Fruit fly (Drosophila melanogaster): Measurements from ENCODE around the gene CG6454.
A peak's percentile ranks its signal among the peaks of the same experiment; 100 is the strongest.

The CG6454 gene

dm6 chr3R:24357698-24358097 lies 8.7 kb downstream of the CG6454 start, which contains the start of gene Golgin84 (continued):
- no peak for TF ChIP-seq CG13123 (GFP tag; optimal IDR thresholded peaks at IDR 0.05)
- TF ChIP-seq E2f1 (GFP tag; IDR thresholded peaks at IDR 0.05) = no peak
- peak; percentile 10 for TF ChIP-seq trem (tag; optimal IDR thresholded peaks at IDR 0.05)
- no peak for TF ChIP-seq Xrp1 (GFP tag; IDR thresholded peaks at IDR 0.05)
- TF ChIP-seq Myb (GFP tag; optimal IDR thresholded peaks at IDR 0.05) = peak; percentile 94
- no peak for TF ChIP-seq CG3407 (GFP tag; optimal IDR thresholded peaks at IDR 0.05)
- TF ChIP-seq gfzf (GFP tag; optimal IDR thresholded peaks at IDR 0.05) = peak; percentile 71
- TF ChIP-seq unpg (GFP tag; optimal IDR thresholded peaks at IDR 0.05) = no peak

dm6 chr3R:24359957-24360356 lies 11.0 kb downstream of the CG6454 start, which contains the start of gene CG18528:
Gene CG18528, minus strand, starts transcription at chr3R:24360144.
- TF ChIP-seq Dip3 (GFP tag; optimal IDR thresholded peaks at IDR 0.05) = peak; percentile 53
- no peak for TF ChIP-seq CG17912 (GFP tag; optimal IDR thresholded peaks at IDR 0.05)
- peak; percentile 97 for TF ChIP-seq Myb (GFP tag; optimal IDR thresholded peaks at IDR 0.05)
- TF ChIP-seq Dp (GFP tag; optimal IDR thresholded peaks at IDR 0.05) = peak; percentile 61
- TF ChIP-seq CG2116 (GFP tag; optimal IDR thresholded peaks at IDR 0.05) = peak; percentile 52
- TF ChIP-seq CG17802 (tag; optimal IDR thresholded peaks at IDR 0.05) = peak; percentile 51
- peak; percentile 6 for TF ChIP-seq CG12391 (tag; optimal IDR thresholded peaks at IDR 0.05)
- TF ChIP-seq MESR4 (GFP tag; optimal IDR thresholded peaks at IDR 0.05) = peak; percentile 17
- peak; percentile 31; the same call in 1 of the 3 replicates for TF ChIP-seq zfh1 (GFP tag; IDR thresholded peaks at IDR 0.05)
- TF ChIP-seq stwl (tag; optimal IDR thresholded peaks at IDR 0.05) = peak; percentile 73
- TF ChIP-seq Scr (GFP tag; IDR thresholded peaks at IDR 0.05; ENCODE audit: partially characterized antibody) = peak; percentile 31
- TF ChIP-seq Dref (GFP tag; IDR thresholded peaks at IDR 0.05) = 0 out of 2 replicates have a peak, but pooled peaks have one; percentile 33
- no peak for TF ChIP-seq PHDP (tag; optimal IDR thresholded peaks at IDR 0.05)
- TF ChIP-seq CG11456 (GFP tag; IDR thresholded peaks at IDR 0.05) = no peak
- TF ChIP-seq Dll (GFP tag; IDR thresholded peaks at IDR 0.05; ENCODE audit: partially characterized antibody) = peak; percentile 24; the same call in 1 of the 4 replicates
- peak; percentile 96 for TF ChIP-seq gfzf (GFP tag; optimal IDR thresholded peaks at IDR 0.05)
- TF ChIP-seq bbx (GFP tag; IDR thresholded peaks at IDR 0.05; ENCODE audit: partially characterized antibody) = 0 out of 2 replicates have a peak, but pooled peaks have one; percentile 39
- no peak for TF ChIP-seq CG18476 (GFP tag; optimal IDR thresholded peaks at IDR 0.05)
- TF ChIP-seq CG13287 (GFP tag; IDR thresholded peaks at IDR 0.05; ENCODE audit: partially characterized antibody) = peak; percentile 52; the same call in 1 of the 2 replicates
- TF ChIP-seq CG9797 (GFP tag; optimal IDR thresholded peaks at IDR 0.05) = peak; percentile 82
- 0 out of 2 replicates have a peak, but pooled peaks have one; percentile 10 for TF ChIP-seq vvl (GFP tag; IDR thresholded peaks at IDR 0.05)
- TF ChIP-seq jumu (GFP tag; optimal IDR thresholded peaks at IDR 0.05) = no peak
- TF ChIP-seq CG11560 (tag; IDR thresholded peaks at IDR 0.05) = peak; percentile 54; the same call in 1 of the 3 replicates
- TF ChIP-seq Atf6 (GFP tag; IDR thresholded peaks at IDR 0.05) = no peak
- TF ChIP-seq her (GFP tag; optimal IDR thresholded peaks at IDR 0.05) = peak; percentile 82
- peak; percentile 6 for TF ChIP-seq exex (tag; optimal IDR thresholded peaks at IDR 0.05)
- TF ChIP-seq CG4617 (GFP tag; optimal IDR thresholded peaks at IDR 0.05; ENCODE audit: borderline replicate concordance) = peak; percentile 15
- TF ChIP-seq phol (tag; optimal IDR thresholded peaks at IDR 0.05) = peak; percentile 47
- peak; percentile 34; the same call in 1 of the 3 replicates for TF ChIP-seq Opbp (GFP tag; IDR thresholded peaks at IDR 0.05; ENCODE audit: partially characterized antibody)
- TF ChIP-seq E2f2 (GFP tag; IDR thresholded peaks at IDR 0.05) = peak; percentile 68
- TF ChIP-seq CG17186 (GFP tag; optimal IDR thresholded peaks at IDR 0.05) = peak; percentile 28
- peak; percentile 11; the same call in 1 of the 2 replicates for TF ChIP-seq seq (GFP tag; IDR thresholded peaks at IDR 0.05)
- no peak for TF ChIP-seq Pdp1 (GFP tag; optimal IDR thresholded peaks at IDR 0.05)
- TF ChIP-seq Lhr (GFP tag; optimal IDR thresholded peaks at IDR 0.05) = peak; percentile 84
- peak; percentile 43 for TF ChIP-seq nmo (GFP tag; optimal IDR thresholded peaks at IDR 0.05)
- TF ChIP-seq knrl (GFP tag; IDR thresholded peaks at IDR 0.05; ENCODE audit: partially characterized antibody) = peak; percentile 15; the same call in 1 of the 3 replicates
- peak; percentile 86 for TF ChIP-seq Med (GFP tag)
- peak; percentile 59 for TF ChIP-seq BEAF-32 (GFP tag; optimal IDR thresholded peaks at IDR 0.05)
- TF ChIP-seq CTCF (GFP tag; optimal IDR thresholded peaks at IDR 0.05) = peak; percentile 62
- TF ChIP-seq CHES-1-like (GFP tag; optimal IDR thresholded peaks at IDR 0.05) = peak; percentile 39
- peak; percentile 87 for TF ChIP-seq pita (GFP tag; optimal IDR thresholded peaks at IDR 0.05)
- TF ChIP-seq CG4360 (GFP tag; IDR thresholded peaks at IDR 0.05) = peak; percentile 12; the same call in 1 of the 2 replicates
